Worm (Caenorhabditis elegans) whole organism, mixed stage, embryonic: Measurements from ENCODE around the gene pole-4.

ENCODE experiments used
- M03D4.4 ChIP-seq: sonication (generic microtip); optimal IDR thresholded peaks from 2 replicates; lab custom pipeline; 2017; ENCODE audit warnings: mild to moderate bottlenecking, missing genetic modification characterization, missing compliant biosample characterization
- bed-3 ChIP-seq: fragments of 200-800 bp; sonication (Bioruptor generic); optimal IDR thresholded peaks from 3 replicates; lab custom pipeline; 2018; ENCODE audit warnings: mild to moderate bottlenecking, missing genetic modification characterization, moderate library complexity, missing compliant biosample characterization
- blmp-1 ChIP-seq: fragments of 150-350 bp; optimal IDR thresholded peaks from 2 replicates; lab custom pipeline; 2014; ENCODE audit warnings: missing biosample characterization, missing genetic modification characterization
- ceh-39 ChIP-seq: fragments of 150-350 bp; optimal IDR thresholded peaks from 2 replicates; lab custom pipeline; 2014; ENCODE audit warnings: missing biosample characterization, missing genetic modification characterization
- ceh-43 ChIP-seq: fragments of 200-800 bp; sonication (Bioruptor generic); optimal IDR thresholded peaks from 2 replicates; lab custom pipeline; 2018; ENCODE audit warnings: mild to moderate bottlenecking, missing genetic modification characterization, moderate library complexity, missing compliant biosample characterization
- ceh-83 ChIP-seq: fragments of 200-800 bp; sonication (Bioruptor generic); optimal IDR thresholded peaks from 2 replicates; lab custom pipeline; 2018; ENCODE audit warnings: mild to moderate bottlenecking, missing genetic modification characterization, missing compliant biosample characterization
- ces-1 ChIP-seq: fragments of 150-350 bp; optimal IDR thresholded peaks from 2 replicates; lab custom pipeline; 2014; ENCODE audit warnings: missing biosample characterization, missing genetic modification reagents, missing genetic modification characterization
- cnd-1 ChIP-seq: fragments of 200-800 bp; sonication (Bioruptor generic); optimal IDR thresholded peaks from 2 replicates; lab custom pipeline; 2018; ENCODE audit warnings: mild to moderate bottlenecking, missing genetic modification characterization, missing compliant biosample characterization
- drap-1 ChIP-seq: fragments of 200-800 bp; sonication (Bioruptor generic); optimal IDR thresholded peaks from 3 replicates; lab custom pipeline; 2018; ENCODE audit warnings: mild to moderate bottlenecking, missing genetic modification characterization, missing compliant biosample characterization
- elt-1 ChIP-seq: sonication (generic microtip); optimal IDR thresholded peaks from 2 replicates; lab custom pipeline; 2017; ENCODE audit warnings: missing genetic modification characterization, mild to moderate bottlenecking, missing compliant biosample characterization, antibody characterized with exemption, moderate library complexity, borderline replicate concordance; ENCODE audit not compliant: insufficient read depth
- elt-3 ChIP-seq: fragments of 150-350 bp; optimal IDR thresholded peaks from 2 replicates; lab custom pipeline; 2014; ENCODE audit warnings: missing biosample characterization, missing genetic modification characterization
- hlh-1 ChIP-seq: fragments of 150-350 bp; optimal IDR thresholded peaks from 2 replicates; lab custom pipeline; 2014; ENCODE audit warnings: missing biosample characterization, missing genetic modification reagents, missing genetic modification characterization
- lin-13 ChIP-seq: fragments of 150-350 bp; optimal IDR thresholded peaks from 2 replicates; lab custom pipeline; 2014; ENCODE audit warnings: missing biosample characterization, missing genetic modification characterization
- lin-32 ChIP-seq: fragments of 200-800 bp; sonication (Bioruptor generic); optimal IDR thresholded peaks from 2 replicates; lab custom pipeline; 2018; ENCODE audit warnings: mild to moderate bottlenecking, missing genetic modification characterization, missing compliant biosample characterization
- lsy-2 ChIP-seq: fragments of 150-350 bp; optimal IDR thresholded peaks from 2 replicates; lab custom pipeline; 2014; ENCODE audit warnings: missing biosample characterization, missing genetic modification characterization
- mep-1 ChIP-seq: fragments of 150-350 bp; optimal IDR thresholded peaks from 2 replicates; lab custom pipeline; 2017; ENCODE audit warnings: missing biosample characterization, missing genetic modification reagents, missing genetic modification characterization, inconsistent platforms
- mls-2 ChIP-seq: sonication (generic microtip); optimal IDR thresholded peaks from 2 replicates; lab custom pipeline; 2016; ENCODE audit warnings: mild to moderate bottlenecking, missing genetic modification characterization, moderate library complexity, missing compliant biosample characterization
- nhr-12 ChIP-seq: fragments of 150-350 bp; optimal IDR thresholded peaks from 2 replicates; lab custom pipeline; 2014; ENCODE audit warnings: missing biosample characterization, missing genetic modification characterization
- nhr-2 ChIP-seq: fragments of 150-350 bp; optimal IDR thresholded peaks from 2 replicates; lab custom pipeline; 2014; ENCODE audit warnings: missing biosample characterization, missing genetic modification characterization
- nhr-237 ChIP-seq: fragments of 150-350 bp; optimal IDR thresholded peaks from 2 replicates; lab custom pipeline; 2014; ENCODE audit warnings: missing biosample characterization, missing genetic modification characterization
- nhr-28 ChIP-seq: fragments of 150-350 bp; optimal IDR thresholded peaks from 2 replicates; lab custom pipeline; 2014; ENCODE audit warnings: missing biosample characterization, missing genetic modification characterization
- pha-4 ChIP-seq: fragments of 150-350 bp; optimal IDR thresholded peaks from 2 replicates; lab custom pipeline; 2018; ENCODE audit warnings: missing biosample characterization, missing genetic modification reagents, missing genetic modification characterization
- sem-2 ChIP-seq: fragments of 200-800 bp; sonication (Bioruptor generic); optimal IDR thresholded peaks from 2 replicates; lab custom pipeline; 2018; ENCODE audit warnings: mild to moderate bottlenecking, missing genetic modification characterization, missing compliant biosample characterization
- snpc-4 ChIP-seq: fragments of 150-350 bp; optimal IDR thresholded peaks from 2 replicates; lab custom pipeline; 2014; ENCODE audit warnings: missing biosample characterization, missing genetic modification characterization
- sptf-1 ChIP-seq: sonication (generic microtip); optimal IDR thresholded peaks from 2 replicates; lab custom pipeline; 2017; ENCODE audit warnings: mild to moderate bottlenecking, missing genetic modification characterization, moderate library complexity, missing compliant biosample characterization
- unc-62 ChIP-seq: fragments of 150-350 bp; optimal IDR thresholded peaks from 2 replicates; lab custom pipeline; 2014; ENCODE audit warnings: missing biosample characterization, missing genetic modification reagents, missing genetic modification characterization
- ztf-11 ChIP-seq: fragments of 150-350 bp; optimal IDR thresholded peaks from 2 replicates; lab custom pipeline; 2014; ENCODE audit warnings: missing biosample characterization, missing genetic modification characterization

Gene pole-4

DNA sequence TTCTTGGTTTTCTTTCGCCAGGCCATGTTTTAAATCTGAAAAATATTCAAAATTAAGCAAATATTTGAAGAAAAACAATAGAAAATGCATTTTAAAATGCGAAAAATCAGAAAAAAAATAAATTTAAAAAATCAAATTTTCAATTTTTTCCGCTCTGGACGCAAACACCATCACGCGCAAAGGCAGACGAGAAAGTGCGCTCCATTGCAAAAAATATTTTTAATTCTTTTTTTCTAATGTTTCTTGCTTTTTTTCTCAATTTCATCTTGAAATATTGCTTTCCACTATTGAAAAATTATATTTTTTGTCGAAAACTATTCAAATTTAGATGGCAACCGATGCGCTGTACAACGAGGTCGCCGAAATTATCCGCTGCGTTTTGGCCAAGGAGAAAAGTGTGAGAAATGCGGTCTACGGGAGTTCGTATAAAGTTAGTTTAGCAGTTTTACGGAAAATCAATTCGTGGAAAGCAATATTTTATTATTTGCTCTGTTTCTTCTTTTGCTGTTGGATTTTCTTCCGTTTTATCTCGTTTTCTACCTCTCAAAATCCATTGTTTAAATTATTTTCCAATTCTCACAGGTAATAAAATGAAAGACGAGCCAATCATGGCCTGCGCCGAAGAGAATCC lies at the start of gene pole-4, which contains the start of the genes nsun-5 and metl-2:
Gene pole-4 (minus strand): TSS at position 35 of the 631 bp plus-strand sequence.
Gene nsun-5 (plus strand): TSS at position 298 of the 631 bp plus-strand sequence.
Gene metl-2 (plus strand): TSS at position 581 of the 631 bp plus-strand sequence.
- peak; percentile 70 for TF ChIP-seq lsy-2
- peak; percentile 14 for TF ChIP-seq mep-1 (tag; lab: Kevin White, UChicago)
- TF ChIP-seq ces-1 (GFP tag; lab: Kevin White, UChicago) = peak; percentile 75
- TF ChIP-seq nhr-28 (tag; lab: Kevin White, UChicago) = no peak
- TF ChIP-seq elt-1 (tag; lab: Kevin White, UChicago) = no peak

DNA sequence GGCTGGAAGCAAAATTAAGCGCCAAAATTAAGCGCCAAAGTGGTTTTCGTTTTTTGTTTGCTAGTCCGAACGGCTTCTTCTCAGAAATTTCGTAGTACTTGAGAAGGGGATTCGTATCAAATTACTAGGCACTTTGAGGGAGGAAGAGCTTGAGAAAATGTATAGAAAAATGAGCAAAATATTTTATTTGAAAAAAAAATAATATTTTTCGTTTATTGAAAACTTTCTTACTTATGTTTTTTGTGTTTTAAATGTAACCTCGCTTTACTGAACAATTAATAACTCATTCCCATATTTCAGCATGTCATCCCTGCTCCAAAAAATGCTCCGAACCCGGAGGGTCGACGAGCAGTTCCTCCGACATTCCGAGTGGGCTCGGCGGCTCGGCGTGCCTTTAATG lies 49.8 kb upstream of the pole-4 start, which contains the start of gene Y53F4B.12:
Gene Y53F4B.12 (plus strand): TSS at position 301 of the 400 bp plus-strand sequence.
- TF ChIP-seq lin-13 (tag; lab: Kevin White, UChicago) = no peak
- TF ChIP-seq snpc-4 = no peak
- TF ChIP-seq drap-1 (GFP tag; lab: Kevin White, UChicago) = no peak
- TF ChIP-seq ceh-83 (GFP tag; lab: Kevin White, UChicago) = no peak
- no peak for TF ChIP-seq ces-1 (GFP tag; lab: Kevin White, UChicago)
- no peak for TF ChIP-seq mls-2 (tag; lab: Kevin White, UChicago)
- TF ChIP-seq bed-3 (GFP tag; lab: Kevin White, UChicago) = no peak
- TF ChIP-seq ceh-39 = no peak
- TF ChIP-seq sptf-1 (tag; lab: Kevin White, UChicago) = no peak
- TF ChIP-seq nhr-237 = no peak
- no peak for TF ChIP-seq nhr-12 (tag; lab: Kevin White, UChicago)
- TF ChIP-seq lin-32 (GFP tag; lab: Kevin White, UChicago) = no peak
- TF ChIP-seq cnd-1 (tag; lab: Kevin White, UChicago) = no peak

DNA sequence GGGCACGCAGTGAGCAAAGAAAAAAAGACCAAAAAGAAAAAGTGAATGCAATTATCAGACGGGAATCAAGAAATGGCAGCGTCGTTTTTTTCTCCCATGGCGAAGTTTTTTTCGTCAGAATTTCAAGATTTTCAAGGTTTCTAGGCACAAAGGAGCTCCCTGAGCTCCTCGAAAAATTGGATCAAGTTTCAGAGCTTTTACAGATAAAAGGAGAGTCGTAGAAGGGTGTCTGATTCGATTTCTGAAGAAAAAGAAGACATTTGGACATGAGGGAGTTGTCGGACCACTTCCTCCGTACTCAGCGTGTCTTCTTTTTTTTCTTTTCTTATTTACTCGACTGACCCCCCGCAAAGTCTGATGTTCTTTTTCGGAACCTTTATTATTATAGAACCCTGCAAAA lies 46.5 kb upstream of the pole-4 start:
- TF ChIP-seq bed-3 (GFP tag; lab: Kevin White, UChicago) (no peak), ces-1 (GFP tag; lab: Kevin White, UChicago) (peak; percentile 61)

DNA sequence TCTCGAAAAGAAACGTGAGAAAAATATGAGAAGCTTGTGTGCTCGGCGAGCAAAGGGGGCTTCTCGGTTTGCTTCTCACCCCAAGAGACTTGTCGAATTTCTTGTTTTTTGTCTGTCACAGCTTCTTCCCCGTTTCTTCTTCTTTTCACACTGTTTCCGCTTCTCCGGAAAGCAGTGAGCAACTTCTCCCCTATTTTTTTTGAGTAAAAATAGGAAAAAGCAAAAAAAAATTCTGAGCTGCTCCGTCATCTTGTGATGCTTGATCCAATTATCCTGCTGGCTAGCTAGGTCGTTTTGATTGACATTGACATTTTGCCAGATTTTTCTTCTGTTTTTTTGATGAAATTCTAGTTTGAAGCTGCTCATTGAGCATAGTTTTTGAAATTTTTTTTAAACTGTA lies 45.2 kb upstream of the pole-4 start, which contains the start of gene Y53F4B.51:
Gene Y53F4B.51 (minus strand): TSS at position 63 of the 400 bp plus-strand sequence.
- TF ChIP-seq lin-13 (tag; lab: Kevin White, UChicago) = no peak
- TF ChIP-seq elt-3 = no peak
- no peak for TF ChIP-seq blmp-1

DNA sequence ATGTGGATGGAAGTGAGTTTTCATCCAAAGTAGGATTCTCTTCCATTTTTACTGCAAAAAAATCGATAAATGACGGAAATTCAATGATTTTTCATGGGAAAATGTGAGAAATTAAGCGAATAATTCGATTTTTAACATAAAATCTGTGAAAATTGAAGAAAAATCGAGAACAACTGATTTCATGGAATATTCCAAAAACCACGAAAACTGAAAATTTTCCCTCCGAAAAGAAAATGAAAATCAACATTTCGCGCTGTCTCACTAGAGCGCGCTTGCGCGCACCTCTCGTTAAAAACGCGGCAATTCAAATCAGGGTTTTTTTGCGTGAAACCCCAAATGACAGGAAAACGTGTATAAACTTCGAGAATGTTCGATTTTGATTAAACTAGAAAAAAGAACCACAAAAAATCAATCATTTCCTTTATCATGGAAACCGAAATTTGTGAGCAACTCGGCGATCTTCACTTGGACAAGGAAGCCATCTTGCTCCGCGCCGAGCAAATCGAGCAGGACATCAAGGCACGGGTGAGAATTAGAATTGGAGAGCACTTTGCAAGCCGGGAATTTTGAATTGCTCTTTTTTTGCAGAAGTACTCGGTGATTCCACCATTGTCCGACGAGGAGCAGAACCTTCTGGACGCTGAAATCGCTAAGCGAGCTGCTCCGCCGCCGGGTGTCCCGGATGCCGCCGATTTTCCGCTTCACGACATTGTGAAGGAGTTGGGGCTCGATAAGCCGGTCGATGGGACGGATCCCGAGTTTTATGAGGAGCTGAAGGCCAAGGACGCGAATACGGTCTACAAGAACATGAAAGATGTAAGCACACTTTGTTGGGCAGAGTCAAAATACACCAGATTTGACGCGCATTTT lies 41.4 kb upstream of the pole-4 start, which contains the start of the genes Y53F4B.9 and Y53F4B.11:
Gene Y53F4B.9 (minus strand): TSS at position 51 of the 870 bp plus-strand sequence.
Gene Y53F4B.11 (plus strand): TSS at position 383 of the 870 bp plus-strand sequence.
- TF ChIP-seq mep-1 (tag; lab: Kevin White, UChicago) (peak; percentile 94), sptf-1 (tag; lab: Kevin White, UChicago) (peak; percentile 32), nhr-2 (tag; lab: Kevin White, UChicago) (peak; percentile 24), lin-13 (tag; lab: Kevin White, UChicago) (peak; percentile 24), ceh-43 (GFP tag; lab: Kevin White, UChicago) (no peak), ces-1 (GFP tag; lab: Kevin White, UChicago) (peak; percentile 65), hlh-1 (peak; percentile 31), nhr-237 (peak; percentile 83), pha-4 (tag; lab: Kevin White, UChicago) (peak; percentile 34), mls-2 (tag; lab: Kevin White, UChicago) (no peak), lsy-2 (peak; percentile 74), ceh-39 (peak; percentile 44), unc-62 (peak; percentile 28), ztf-11 (tag; lab: Kevin White, UChicago) (no peak)

DNA sequence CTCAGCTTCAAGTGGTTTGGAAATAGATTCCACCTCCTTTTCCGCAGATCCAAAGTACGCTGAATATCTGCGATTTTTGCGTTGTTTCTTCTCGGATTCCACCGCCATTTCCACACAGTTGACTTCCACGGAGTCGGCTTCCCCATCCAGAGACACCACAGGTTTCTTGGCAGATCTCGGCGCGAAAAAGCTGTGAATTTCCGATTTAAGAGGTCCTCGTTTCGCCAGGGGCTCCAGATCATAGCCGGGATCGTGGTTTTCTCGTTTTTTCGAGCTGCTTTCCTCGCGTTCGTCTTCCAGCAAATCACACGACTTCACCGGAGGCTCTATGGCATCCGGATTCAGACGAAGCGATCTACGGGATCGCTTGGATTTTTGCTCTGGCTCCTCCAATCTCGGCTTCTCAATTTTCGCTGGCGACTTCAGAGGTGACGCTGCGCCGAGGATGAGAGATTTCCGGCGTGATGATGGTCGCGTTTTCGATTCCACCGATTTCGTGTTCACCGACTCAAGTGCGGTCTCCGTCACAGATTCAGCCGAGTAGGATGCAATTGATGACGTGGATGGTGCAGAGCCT lies 39.4 kb upstream of the pole-4 start:
- TF ChIP-seq mls-2 (tag; lab: Kevin White, UChicago) = peak; percentile 14
- TF ChIP-seq M03D4.4 (tag; lab: Kevin White, UChicago) = no peak
- TF ChIP-seq sem-2 (GFP tag; lab: Kevin White, UChicago) = no peak
